Fruit fly (Drosophila melanogaster) whole organism: ENCODE measurements around the gene Fum3.

Experiments
- Dll ChIP-seq: fragments of >200 bp; optimal IDR thresholded peaks from 2 replicates; lab custom pipeline; 2017
- pan ChIP-seq: fragments of >200 bp; optimal IDR thresholded peaks from 2 replicates; lab custom pipeline; 2017
- psq ChIP-seq: fragments of >200 bp; optimal IDR thresholded peaks from 2 replicates; lab custom pipeline; 2017
- usp ChIP-seq: fragments of >200 bp; optimal IDR thresholded peaks from 2 replicates; lab custom pipeline; 2017; ENCODE audit warnings: missing biosample characterization, missing genetic modification characterization, mixed read lengths

DNA sequence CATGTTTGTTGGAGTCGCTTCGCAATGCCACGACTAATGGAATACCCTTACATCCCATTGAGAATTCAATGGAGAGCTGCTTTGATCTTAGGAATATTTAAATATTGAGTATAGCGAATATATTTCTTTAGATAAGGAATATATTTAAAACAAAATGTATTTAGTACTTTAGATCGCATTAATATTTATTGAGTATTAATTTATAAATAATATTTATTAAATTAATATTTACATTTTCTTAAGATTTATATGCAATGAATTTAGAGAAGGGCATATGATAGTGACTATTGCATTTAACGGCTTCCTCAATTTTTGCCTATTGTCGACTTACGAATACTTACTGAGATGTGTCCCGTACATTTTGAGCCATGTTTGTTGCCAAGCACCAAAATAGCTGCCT, 21.5 kb downstream of the Fum3 start:
- TF ChIP-seq pan (lab: Kevin White, UChicago) (no peak), usp (GFP tag; lab: Kevin White, UChicago) (no peak), Dll (no peak), psq (no peak)
